Worm (Caenorhabditis elegans): Measurements from ENCODE around the gene mtss-1.

The mtss-1 gene

ce11 chrIII:8741955-8742354, 26.2 kb upstream of the mtss-1 start:
- TF ChIP-seq nhr-28 (tag; optimal IDR thresholded peaks at IDR 0.05), result no peak
- TF ChIP-seq zip-8 (tag; optimal IDR thresholded peaks at IDR 0.05), result no peak
- TF ChIP-seq mab-5 (tag; optimal IDR thresholded peaks at IDR 0.05), result no peak
- TF ChIP-seq sptf-1 (tag; optimal IDR thresholded peaks at IDR 0.05), result no peak
- no peak for TF ChIP-seq bed-3 (GFP tag; optimal IDR thresholded peaks at IDR 0.05)
- no peak for TF ChIP-seq ztf-11 (tag; optimal IDR thresholded peaks at IDR 0.05)
- no peak for TF ChIP-seq elt-3 (tag; optimal IDR thresholded peaks at IDR 0.05)
- no peak for TF ChIP-seq ceh-39 (tag; optimal IDR thresholded peaks at IDR 0.05)
- no peak for TF ChIP-seq nhr-2 (tag; optimal IDR thresholded peaks at IDR 0.05)

ce11 chrIII:8742584-8742983, 25.5 kb upstream of the mtss-1 start:
- peak; percentile 8 for TF ChIP-seq ces-1 (GFP tag; optimal IDR thresholded peaks at IDR 0.05)
- no peak for TF ChIP-seq lin-13 (tag; optimal IDR thresholded peaks at IDR 0.05)

ce11 chrIII:8743796-8744404, 24.2 kb upstream of the mtss-1 start, which contains the start of gene ZK370.6:
Gene ZK370.6, minus strand, starts transcription at chrIII:8743846.
- TF ChIP-seq flh-1 (GFP tag; optimal IDR thresholded peaks at IDR 0.05) (no peak), ces-1 (GFP tag; optimal IDR thresholded peaks at IDR 0.05) (peak; percentile 92)

ce11 chrIII:8744765-8745164, 23.3 kb upstream of the mtss-1 start:
- TF ChIP-seq nhr-12 (tag; optimal IDR thresholded peaks at IDR 0.05) (no peak), nhr-76 (tag; optimal IDR thresholded peaks at IDR 0.05) (no peak), pha-4 (tag; optimal IDR thresholded peaks at IDR 0.05) (no peak), ham-2 (GFP tag; optimal IDR thresholded peaks at IDR 0.05) (no peak), nhr-2 (tag; optimal IDR thresholded peaks at IDR 0.05) (no peak), zip-8 (tag; optimal IDR thresholded peaks at IDR 0.05) (no peak), tbx-8 (GFP tag; optimal IDR thresholded peaks at IDR 0.05) (no peak), mab-5 (tag; optimal IDR thresholded peaks at IDR 0.05) (no peak), ces-1 (GFP tag; optimal IDR thresholded peaks at IDR 0.05) (no peak), elt-3 (tag; optimal IDR thresholded peaks at IDR 0.05) (no peak), flh-1 (GFP tag; optimal IDR thresholded peaks at IDR 0.05) (no peak), ceh-39 (tag; optimal IDR thresholded peaks at IDR 0.05) (no peak), elt-1 (tag; optimal IDR thresholded peaks at IDR 0.05; ENCODE audit: borderline replicate concordance, insufficient read depth) (no peak), cnd-1 (tag; optimal IDR thresholded peaks at IDR 0.05) (no peak), M03D4.4 (tag; optimal IDR thresholded peaks at IDR 0.05) (no peak)

ce11 chrIII:8745214-8745613, 22.9 kb upstream of the mtss-1 start:
- TF ChIP-seq mls-2 (tag; optimal IDR thresholded peaks at IDR 0.05) (no peak), ztf-11 (tag; optimal IDR thresholded peaks at IDR 0.05) (no peak), drap-1 (GFP tag; optimal IDR thresholded peaks at IDR 0.05) (no peak), pha-4 (tag; optimal IDR thresholded peaks at IDR 0.05) (no peak), unc-120 (tag; optimal IDR thresholded peaks at IDR 0.05; ENCODE audit: poor library complexity, severe bottlenecking) (no peak), nhr-12 (tag; optimal IDR thresholded peaks at IDR 0.05) (no peak), snpc-4 (tag; optimal IDR thresholded peaks at IDR 0.05) (no peak), bed-3 (GFP tag; optimal IDR thresholded peaks at IDR 0.05) (no peak), nhr-28 (tag; optimal IDR thresholded peaks at IDR 0.05) (no peak), ces-1 (GFP tag; optimal IDR thresholded peaks at IDR 0.05) (no peak)

- TF ChIP-seq ces-1 (GFP tag; optimal IDR thresholded peaks at IDR 0.05), result no peak
- no peak for TF ChIP-seq nhr-2 (tag; optimal IDR thresholded peaks at IDR 0.05)
- no peak for TF ChIP-seq sptf-1 (tag; optimal IDR thresholded peaks at IDR 0.05)
- TF ChIP-seq lin-32 (GFP tag; optimal IDR thresholded peaks at IDR 0.05), result no peak
- TF ChIP-seq unc-120 (tag; optimal IDR thresholded peaks at IDR 0.05; ENCODE audit: poor library complexity, severe bottlenecking), result no peak
- TF ChIP-seq ham-2 (GFP tag; optimal IDR thresholded peaks at IDR 0.05), result no peak
- no peak for TF ChIP-seq nhr-28 (tag; optimal IDR thresholded peaks at IDR 0.05)
- TF ChIP-seq zip-8 (tag; optimal IDR thresholded peaks at IDR 0.05), result no peak
- no peak for TF ChIP-seq lin-13 (tag; optimal IDR thresholded peaks at IDR 0.05)
- no peak for TF ChIP-seq tbx-8 (GFP tag; optimal IDR thresholded peaks at IDR 0.05)
- TF ChIP-seq ceh-39 (tag; optimal IDR thresholded peaks at IDR 0.05), result no peak
- no peak for TF ChIP-seq M03D4.4 (tag; optimal IDR thresholded peaks at IDR 0.05)
- no peak for TF ChIP-seq nhr-76 (tag; optimal IDR thresholded peaks at IDR 0.05)
- TF ChIP-seq pha-4 (tag; optimal IDR thresholded peaks at IDR 0.05), result no peak
- no peak for TF ChIP-seq nhr-12 (tag; optimal IDR thresholded peaks at IDR 0.05)
- no peak for TF ChIP-seq bed-3 (GFP tag; optimal IDR thresholded peaks at IDR 0.05)
- TF ChIP-seq cnd-1 (tag; optimal IDR thresholded peaks at IDR 0.05), result no peak
- TF ChIP-seq blmp-1 (tag; optimal IDR thresholded peaks at IDR 0.05), result no peak
- no peak for TF ChIP-seq hlh-1 (tag; optimal IDR thresholded peaks at IDR 0.05)
Observed at ce11 chrIII:8748620-8749019, 19.5 kb upstream of the mtss-1 start.
